Worm (Caenorhabditis elegans) whole organism, L1 larva: ENCODE results near the gene nsph-3.2.

Experiments used
- C16A3.4 ChIP-seq: fragments of 150-350 bp; optimal IDR thresholded peaks from 2 replicates; lab custom pipeline; 2014; ENCODE audit warnings: missing biosample characterization, missing genetic modification characterization
- F16B12.6 ChIP-seq: fragments of 150-350 bp; optimal IDR thresholded peaks from 2 replicates; lab custom pipeline; 2014; ENCODE audit warnings: missing biosample characterization, missing genetic modification characterization
- aha-1 ChIP-seq: fragments of 150-350 bp; optimal IDR thresholded peaks from 2 replicates; lab custom pipeline; 2014; ENCODE audit warnings: missing biosample characterization, missing genetic modification characterization
- ama-1 ChIP-seq: fragments of 150-350 bp; optimal IDR thresholded peaks from 2 replicates; lab custom pipeline; 2014
- ceh-8 ChIP-seq: fragments of 200-800 bp; sonication (Bioruptor generic); optimal IDR thresholded peaks from 2 replicates; lab custom pipeline; 2018; ENCODE audit warnings: mild to moderate bottlenecking, missing genetic modification characterization, moderate library complexity, missing compliant biosample characterization
- ceh-82 ChIP-seq, 3 experiments: fragments of 150-350 bp in 1 of 3; sonication (generic microtip) in 2 of 3; optimal IDR thresholded peaks; 2 replicates each; lab custom pipeline; 2014 to 2017; ENCODE audit warnings: missing biosample characterization in 3 of 3, missing genetic modification characterization in 3 of 3
- dpl-1 ChIP-seq, 3 experiments: fragments of 150-350 bp in 2 of 3; sonication (generic microtip) in 1 of 3; optimal IDR thresholded peaks; 2 replicates each; lab custom pipeline; 2014 to 2017; ENCODE audit warnings: missing biosample characterization in 3 of 3, missing genetic modification characterization in 3 of 3, missing genetic modification reagents in 3 of 3
- dsc-1 ChIP-seq: sonication (generic microtip); optimal IDR thresholded peaks from 2 replicates; lab custom pipeline; 2016; ENCODE audit warnings: mild to moderate bottlenecking, missing genetic modification characterization, missing compliant biosample characterization
- efl-1 ChIP-seq, 4 experiments: fragments of 150-350 bp; optimal IDR thresholded peaks in 3 of 4; peaks in 1 of 4; 1 replicate in 1 of 4; 2 replicates in 3 of 4; lab custom pipeline; 2014; ENCODE audit warnings: missing biosample characterization in 2 of 4, missing genetic modification characterization in 2 of 4, missing genetic modification reagents in 2 of 4
- efl-3 ChIP-seq: fragments of 200-800 bp; sonication (Bioruptor generic); optimal IDR thresholded peaks from 2 replicates; lab custom pipeline; 2018; ENCODE audit warnings: mild to moderate bottlenecking, missing genetic modification characterization, missing compliant biosample characterization
- elt-3 ChIP-seq, 6 experiments: fragments of 150-350 bp in 1 of 6; sonication (generic microtip); optimal IDR thresholded peaks; 2 replicates each; lab custom pipeline; 2017 to 2018; ENCODE audit warnings: missing biosample characterization in 6 of 6, missing genetic modification characterization in 6 of 6, inconsistent platforms in 1 of 6
- fkh-4 ChIP-seq: sonication (generic microtip); optimal IDR thresholded peaks from 2 replicates; lab custom pipeline; 2016; ENCODE audit warnings: missing compliant biosample characterization, missing genetic modification characterization, borderline replicate concordance
- fkh-8 ChIP-seq: sonication (generic microtip); optimal IDR thresholded peaks from 2 replicates; lab custom pipeline; 2016; ENCODE audit warnings: mild to moderate bottlenecking, missing genetic modification characterization, missing compliant biosample characterization
- fos-1 ChIP-seq: fragments of 150-350 bp; optimal IDR thresholded peaks from 2 replicates; lab custom pipeline; 2014; ENCODE audit warnings: missing biosample characterization, missing genetic modification characterization
- grh-1 ChIP-seq: fragments of 200-800 bp; sonication (Bioruptor generic); IDR thresholded peaks from 2 replicates; pipeline ENCODE4 v1.3.6; 2022; ENCODE audit warnings: missing genetic modification reagents, missing genetic modification characterization, missing compliant biosample characterization
- hlh-17 ChIP-seq: fragments of 200-800 bp; sonication (Bioruptor generic); optimal IDR thresholded peaks from 2 replicates; lab custom pipeline; 2018; ENCODE audit warnings: missing genetic modification characterization, mild to moderate bottlenecking, missing compliant biosample characterization, moderate library complexity, borderline replicate concordance
- hlh-4 ChIP-seq: sonication (generic microtip); optimal IDR thresholded peaks from 2 replicates; lab custom pipeline; 2016; ENCODE audit warnings: mild to moderate bottlenecking, missing genetic modification characterization, missing compliant biosample characterization
- isw-1 ChIP-seq: fragments of 200-800 bp; sonication (Bioruptor generic); IDR thresholded peaks from 2 replicates; pipeline ENCODE4 v1.3.6; 2022; ENCODE audit warnings: missing genetic modification characterization, missing compliant biosample characterization
- jun-1 ChIP-seq: fragments of 150-350 bp; optimal IDR thresholded peaks from 2 replicates; lab custom pipeline; 2014; ENCODE audit warnings: missing biosample characterization, missing genetic modification reagents, missing genetic modification characterization
- lin-13 ChIP-seq: fragments of 150-350 bp; optimal IDR thresholded peaks from 2 replicates; lab custom pipeline; 2014; ENCODE audit warnings: missing biosample characterization, missing genetic modification reagents, missing genetic modification characterization
- lin-14 ChIP-seq: fragments of 200-800 bp; sonication (Bioruptor generic); optimal IDR thresholded peaks from 2 replicates; lab custom pipeline; 2018; ENCODE audit warnings: mild to moderate bottlenecking, missing genetic modification characterization, moderate library complexity, missing compliant biosample characterization
- lin-39 ChIP-seq: fragments of 150-350 bp; optimal IDR thresholded peaks from 2 replicates; lab custom pipeline; 2014; ENCODE audit warnings: missing biosample characterization, missing genetic modification reagents, missing genetic modification characterization
- lir-3 ChIP-seq: sonication (generic microtip); optimal IDR thresholded peaks from 2 replicates; lab custom pipeline; 2016; ENCODE audit warnings: mild to moderate bottlenecking, missing genetic modification characterization, moderate library complexity, missing compliant biosample characterization; ENCODE audit not compliant: poor library complexity
- lsy-2 ChIP-seq, 2 experiments: fragments of 150-350 bp; optimal IDR thresholded peaks; 2 replicates each; lab custom pipeline; 2014; ENCODE audit warnings: missing biosample characterization in 2 of 2, missing genetic modification characterization in 2 of 2
- nhr-11 ChIP-seq: fragments of 150-350 bp; optimal IDR thresholded peaks from 2 replicates; lab custom pipeline; 2014; ENCODE audit warnings: missing biosample characterization, missing genetic modification characterization
- nhr-19 ChIP-seq: fragments of 200-800 bp; sonication (Bioruptor generic); conservative IDR thresholded peaks from 2 replicates; pipeline ENCODE4 v1.3.6; 2022; ENCODE audit warnings: missing genetic modification characterization, missing compliant biosample characterization
- nhr-20 ChIP-seq: sonication (generic microtip); optimal IDR thresholded peaks from 2 replicates; lab custom pipeline; 2016; ENCODE audit warnings: mild to moderate bottlenecking, missing genetic modification characterization, missing compliant biosample characterization
- nhr-237 ChIP-seq: fragments of 150-350 bp; optimal IDR thresholded peaks from 2 replicates; lab custom pipeline; 2014; ENCODE audit warnings: missing biosample characterization, missing genetic modification characterization
- nhr-28 ChIP-seq: fragments of 150-350 bp; optimal IDR thresholded peaks from 2 replicates; lab custom pipeline; 2014; ENCODE audit warnings: missing biosample characterization, missing genetic modification characterization
- nhr-71 ChIP-seq: sonication (generic microtip); optimal IDR thresholded peaks from 2 replicates; lab custom pipeline; 2016; ENCODE audit warnings: mild to moderate bottlenecking, missing genetic modification characterization, moderate library complexity, missing compliant biosample characterization
- nhr-77 ChIP-seq: fragments of 150-350 bp; optimal IDR thresholded peaks from 2 replicates; lab custom pipeline; 2014; ENCODE audit warnings: missing biosample characterization, missing genetic modification characterization
- pag-3 ChIP-seq: sonication (generic microtip); optimal IDR thresholded peaks from 2 replicates; lab custom pipeline; 2017; ENCODE audit warnings: missing genetic modification characterization, mild to moderate bottlenecking, missing compliant biosample characterization, antibody characterized with exemption, borderline replicate concordance; ENCODE audit not compliant: insufficient read depth
- pax-3 ChIP-seq: fragments of 200-800 bp; sonication (Bioruptor generic); optimal IDR thresholded peaks from 2 replicates; lab custom pipeline; 2018; ENCODE audit warnings: mild to moderate bottlenecking, missing genetic modification characterization, moderate library complexity, missing compliant biosample characterization
- pqm-1 ChIP-seq: sonication (generic microtip); optimal IDR thresholded peaks from 3 replicates; lab custom pipeline; 2017; ENCODE audit warnings: missing biosample characterization, missing genetic modification characterization
- snpc-4 ChIP-seq: fragments of 150-350 bp; optimal IDR thresholded peaks from 2 replicates; lab custom pipeline; 2014; ENCODE audit warnings: missing biosample characterization, missing genetic modification characterization
- snu-23 ChIP-seq: sonication (generic microtip); optimal IDR thresholded peaks from 2 replicates; lab custom pipeline; 2016; ENCODE audit warnings: missing genetic modification characterization, missing compliant biosample characterization
- swsn-7 ChIP-seq: sonication (generic microtip); optimal IDR thresholded peaks from 2 replicates; lab custom pipeline; 2016; ENCODE audit warnings: missing genetic modification characterization, missing compliant biosample characterization
- tbx-2 ChIP-seq: sonication (generic microtip); optimal IDR thresholded peaks from 2 replicates; lab custom pipeline; 2016; ENCODE audit warnings: missing genetic modification characterization, missing compliant biosample characterization
- unc-30 ChIP-seq: sonication (generic microtip); optimal IDR thresholded peaks from 2 replicates; lab custom pipeline; 2017; ENCODE audit warnings: missing biosample characterization, missing genetic modification characterization
- unc-62 ChIP-seq: fragments of 150-350 bp; optimal IDR thresholded peaks from 2 replicates; lab custom pipeline; 2014; ENCODE audit warnings: missing biosample characterization, missing genetic modification reagents, missing genetic modification characterization
- unc-86 ChIP-seq: sonication (generic microtip); optimal IDR thresholded peaks from 2 replicates; lab custom pipeline; 2016; ENCODE audit warnings: missing genetic modification characterization, missing compliant biosample characterization
- unc-98 ChIP-seq: fragments of 200-800 bp; sonication (Bioruptor generic); IDR thresholded peaks from 2 replicates; pipeline ENCODE4 v1.3.6; 2022; ENCODE audit warnings: missing genetic modification characterization, missing compliant biosample characterization
- xbp-1 ChIP-seq: sonication (generic microtip); optimal IDR thresholded peaks from 2 replicates; lab custom pipeline; 2016; ENCODE audit warnings: missing genetic modification characterization, missing compliant biosample characterization
- ztf-11 ChIP-seq, 2 experiments: sonication (generic microtip); optimal IDR thresholded peaks; 2 replicates each; lab custom pipeline; 2016 to 2017; ENCODE audit warnings: missing genetic modification characterization in 2 of 2, missing biosample characterization in 1 of 2, missing compliant biosample characterization in 1 of 2

nsph-3.2 gene

DNA sequence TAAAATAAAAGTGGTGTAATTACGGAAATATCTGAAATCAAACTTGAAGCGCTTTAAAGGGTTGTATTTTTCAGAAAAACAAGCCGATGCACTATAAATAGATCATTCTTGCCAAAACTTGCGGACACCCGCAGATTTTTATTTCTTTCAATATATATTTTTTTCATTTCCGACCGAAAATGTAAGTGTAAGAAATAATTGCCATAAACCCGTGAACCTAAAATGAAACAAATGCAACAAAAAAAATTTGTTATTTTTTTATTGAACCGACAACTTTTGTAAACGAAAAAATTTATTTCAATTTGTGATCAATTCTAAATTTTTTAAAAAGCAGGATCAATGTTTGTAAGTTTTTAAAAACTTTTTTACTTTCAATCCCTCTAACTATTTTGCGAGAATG, 31.9 kb upstream of the nsph-3.2 start, which contains the start of gene W01B6.6 (continued):
- TF ChIP-seq fkh-8 (tag; lab: Kevin White, UChicago) (no peak), aha-1 (tag; lab: Kevin White, UChicago) (no peak)

DNA sequence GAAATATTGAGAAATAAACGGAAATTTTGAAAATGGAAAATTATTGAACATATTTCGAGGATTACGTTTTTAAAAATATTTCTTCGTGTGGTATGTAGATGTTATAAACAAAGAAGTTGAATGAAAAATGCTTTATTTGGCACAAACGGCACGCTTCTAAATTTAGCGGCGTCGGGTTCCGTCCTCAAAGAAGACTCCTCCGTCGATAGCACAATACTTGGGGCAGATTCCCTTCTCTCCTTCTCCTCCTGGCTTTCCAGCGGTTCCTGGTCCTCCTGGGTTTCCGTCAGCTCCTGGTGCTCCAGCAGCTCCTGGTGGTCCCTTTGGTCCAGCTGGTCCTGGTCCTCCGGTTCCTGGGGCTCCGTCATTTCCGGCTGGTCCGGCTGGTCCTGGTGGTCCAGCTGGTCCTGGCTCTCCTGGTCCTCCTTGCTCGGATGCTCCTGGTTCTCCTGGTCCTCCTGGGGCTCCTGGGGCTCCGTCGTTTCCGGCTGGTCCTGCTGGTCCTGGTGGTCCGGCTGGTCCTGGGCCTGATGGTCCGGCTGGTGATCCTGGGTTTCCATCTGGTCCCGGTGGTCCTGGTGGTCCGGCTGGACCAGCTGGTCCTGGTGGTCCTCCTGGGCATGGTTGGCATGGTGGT, 28.2 kb upstream of the nsph-3.2 start, which contains the start of gene W01B6.8:
W01B6.8 (minus strand) TSS at position 51 of the 637 bp plus-strand sequence.
- TF ChIP-seq fkh-4 (tag; lab: Kevin White, UChicago), result no peak
- no peak for TF ChIP-seq pag-3 (tag; lab: Kevin White, UChicago)
- no peak for TF ChIP-seq efl-1 (optimal IDR thresholded peaks at IDR 0.05; lab: Kevin White, UChicago)
- TF ChIP-seq efl-1 (GFP tag; optimal IDR thresholded peaks at IDR 0.05 in 1 of 2; lab: Kevin White, UChicago), result peak in 1 of 2 experiments; percentile 81
- no peak for TF ChIP-seq snpc-4 (tag; lab: Kevin White, UChicago)
- no peak for TF ChIP-seq nhr-11 (tag; lab: Kevin White, UChicago)
- no peak for TF ChIP-seq isw-1 (GFP tag; lab: Robert Waterston, UW)
- TF ChIP-seq ceh-8 (GFP tag; lab: Kevin White, UChicago), result peak; percentile 83
- TF ChIP-seq jun-1 (tag; lab: Kevin White, UChicago), result no peak

DNA sequence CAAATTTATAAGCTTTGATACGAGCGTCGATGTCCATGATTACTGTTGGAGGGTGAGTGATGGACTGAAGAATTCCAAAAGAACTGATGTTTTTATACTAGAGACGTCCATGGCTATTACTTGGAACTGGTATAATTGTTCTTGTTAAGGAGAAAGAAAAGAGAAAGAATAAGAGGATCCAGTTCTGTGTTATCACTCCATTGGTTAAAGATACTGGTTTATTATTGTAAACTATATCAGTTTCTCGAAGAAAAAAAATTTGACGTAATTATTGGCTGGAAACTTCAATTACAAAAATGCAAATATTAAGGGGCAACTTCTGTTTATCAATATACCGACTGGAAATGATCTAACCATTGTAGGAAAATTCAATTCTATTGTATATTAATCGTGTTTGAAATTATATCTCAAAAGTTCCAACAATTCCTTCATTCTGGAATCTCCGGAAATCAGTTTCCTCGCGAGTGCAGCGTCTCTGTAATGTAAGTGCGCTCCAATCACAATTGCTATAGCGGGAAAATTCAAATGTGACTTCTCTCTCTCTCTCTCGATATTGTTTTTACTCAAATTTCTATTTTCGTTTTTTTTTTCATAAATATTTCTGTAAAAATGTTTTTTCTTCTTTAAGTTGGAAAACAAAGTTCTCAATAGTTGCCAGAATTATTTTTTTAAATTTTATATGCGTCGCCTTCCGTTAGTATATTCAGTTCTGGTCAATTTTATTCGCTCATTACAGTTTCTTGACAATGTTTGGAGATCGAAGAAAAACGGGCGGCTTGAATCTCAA, 27.1 kb upstream of the nsph-3.2 start, which contains the start of the genes col-2 and ndc-80:
col-2 (minus strand) TSS at position 51 of the 787 bp plus-strand sequence.
ndc-80 (plus strand) TSS at position 737 of the 787 bp plus-strand sequence.
- TF ChIP-seq pax-3 (tag; lab: Kevin White, UChicago), result peak; percentile 52
- TF ChIP-seq lin-39 (tag; lab: Kevin White, UChicago), result no peak
- TF ChIP-seq tbx-2, result peak; percentile 61
- peak; percentile 82 for TF ChIP-seq snu-23 (GFP tag; lab: Kevin White, UChicago)
- TF ChIP-seq ztf-11 (tag; optimal IDR thresholded peaks at IDR 0.05; lab: Kevin White, UChicago), result peak in 1 of 2 experiments; percentile 17
- no peak for TF ChIP-seq hlh-17 (GFP tag; lab: Kevin White, UChicago)
- TF ChIP-seq lin-13 (GFP tag; lab: Kevin White, UChicago), result peak; percentile 71
- TF ChIP-seq dsc-1 (tag; lab: Kevin White, UChicago), result peak; percentile 28
- peak; percentile 71 for TF ChIP-seq xbp-1 (tag; lab: Kevin White, UChicago)
- TF ChIP-seq F16B12.6 (tag; lab: Kevin White, UChicago), result peak; percentile 58
- TF ChIP-seq aha-1 (tag; lab: Kevin White, UChicago), result no peak
- peak; percentile 71 for TF ChIP-seq nhr-20 (tag; lab: Kevin White, UChicago)
- no peak for TF ChIP-seq efl-3 (GFP tag; lab: Kevin White, UChicago)
- TF ChIP-seq unc-62 (GFP tag; lab: Kevin White, UChicago), result no peak
- TF ChIP-seq dpl-1 (GFP tag; optimal IDR thresholded peaks at IDR 0.05; lab: Kevin White, UChicago), result peak; percentile 88 to 92 (median 89)
- TF ChIP-seq nhr-237 (tag; lab: Kevin White, UChicago), result peak; percentile 51
- peak; percentile 51 for TF ChIP-seq swsn-7 (tag; lab: Kevin White, UChicago)
- no peak for TF ChIP-seq grh-1 (GFP tag; lab: Robert Waterston, UW)
- TF ChIP-seq unc-86, result peak; percentile 38
- TF ChIP-seq nhr-77, result peak; percentile 73
- no peak for TF ChIP-seq pqm-1 (tag; lab: Kevin White, UChicago)
- no peak for TF ChIP-seq ceh-8 (GFP tag; lab: Kevin White, UChicago)
- TF ChIP-seq nhr-19 (GFP tag; lab: Robert Waterston, UW), result peak; percentile 58
- peak; percentile 93 for TF ChIP-seq C16A3.4
- TF ChIP-seq hlh-4 (tag; lab: Kevin White, UChicago), result no peak
- TF ChIP-seq ama-1, result no peak
- TF ChIP-seq ceh-82 (tag; optimal IDR thresholded peaks at IDR 0.05; lab: Kevin White, UChicago), result peak in 2 of 3 experiments; percentile 36 to 80
- TF ChIP-seq lsy-2 (tag; optimal IDR thresholded peaks at IDR 0.05; lab: Kevin White, UChicago), result peak; percentile 69 to 92
- no peak for TF ChIP-seq unc-98 (GFP tag; lab: Robert Waterston, UW)
- peak in 1 of 6 experiments; percentile 68 for TF ChIP-seq elt-3 (tag; optimal IDR thresholded peaks at IDR 0.05; lab: Kevin White, UChicago)
- TF ChIP-seq unc-30 (tag; lab: Kevin White, UChicago), result no peak
- peak; percentile 91 to 94 for TF ChIP-seq efl-1 (optimal IDR thresholded peaks at IDR 0.05; lab: Kevin White, UChicago)
- TF ChIP-seq efl-1 (GFP tag; optimal IDR thresholded peaks at IDR 0.05 in 1 of 2; lab: Kevin White, UChicago), result peak; percentile 88 to 99
- peak; percentile 77 for TF ChIP-seq lir-3 (tag; lab: Kevin White, UChicago)
- peak; percentile 67 for TF ChIP-seq fos-1 (tag; lab: Kevin White, UChicago)
- no peak for TF ChIP-seq nhr-28
- TF ChIP-seq nhr-11 (tag; lab: Kevin White, UChicago), result no peak
- TF ChIP-seq lin-14 (GFP tag; lab: Kevin White, UChicago), result peak; percentile 79
- peak; percentile 83 for TF ChIP-seq nhr-71 (tag; lab: Kevin White, UChicago)
